Fruit fly (Drosophila melanogaster): ENCODE results near the gene CG43814.

dm6 chr2L:18782212-18782825, 22.8 kb downstream of the CG43814 start:
- TF ChIP-seq cyc (GFP tag; optimal IDR thresholded peaks at IDR 0.05) (no peak), Lpt (GFP tag; optimal IDR thresholded peaks at IDR 0.05) (no peak), dsx (GFP tag; optimal IDR thresholded peaks at IDR 0.05; ENCODE audit: poor library complexity, severe bottlenecking) (no peak), CG11902 (GFP tag; optimal IDR thresholded peaks at IDR 0.05) (no peak), Hr4 (GFP tag; optimal IDR thresholded peaks at IDR 0.05) (no peak), CG31627 (GFP tag; optimal IDR thresholded peaks at IDR 0.05) (no peak), CG34406 (GFP tag; optimal IDR thresholded peaks at IDR 0.05) (no peak), svp (GFP tag) (no peak), lz (GFP tag; optimal IDR thresholded peaks at IDR 0.05) (no peak), eg (GFP tag; IDR thresholded peaks at IDR 0.05) (no peak), Blimp-1 (GFP tag; optimal IDR thresholded peaks at IDR 0.05) (no peak), Gug (GFP tag; IDR thresholded peaks at IDR 0.05) (no peak), fkh (GFP tag; optimal IDR thresholded peaks at IDR 0.05) (no peak)

Data from whole organism, prepupa.